Worm (Caenorhabditis elegans) whole organism, L4 larva: ENCODE results near the gene ostb-1.

Experiments used
- ceh-82 ChIP-seq: sonication (generic microtip); optimal IDR thresholded peaks from 2 replicates; lab custom pipeline; 2017; ENCODE audit warnings: missing biosample characterization, missing genetic modification characterization
- nhr-11 ChIP-seq: fragments of 150-350 bp; optimal IDR thresholded peaks from 2 replicates; lab custom pipeline; 2014; ENCODE audit warnings: missing biosample characterization, missing genetic modification characterization
- nhr-28 ChIP-seq: fragments of 150-350 bp; optimal IDR thresholded peaks from 2 replicates; lab custom pipeline; 2014; ENCODE audit warnings: missing biosample characterization, missing genetic modification characterization
- nhr-77 ChIP-seq: fragments of 150-350 bp; optimal IDR thresholded peaks from 2 replicates; lab custom pipeline; 2014; ENCODE audit warnings: missing biosample characterization, missing genetic modification characterization
- saeg-2 ChIP-seq: fragments of 200-800 bp; sonication (Bioruptor generic); IDR thresholded peaks from 2 replicates; pipeline ENCODE4 v1.3.6; 2022; ENCODE audit warnings: missing genetic modification reagents, missing genetic modification characterization, missing compliant biosample characterization
- unc-130 ChIP-seq: sonication (generic microtip); optimal IDR thresholded peaks from 2 replicates; lab custom pipeline; 2016; ENCODE audit warnings: missing genetic modification reagents, missing genetic modification characterization, missing compliant biosample characterization
- zfp-3 ChIP-seq: fragments of 200-800 bp; sonication (Bioruptor generic); conservative IDR thresholded peaks from 2 replicates; pipeline ENCODE4 v1.3.6; 2022; ENCODE audit warnings: missing genetic modification reagents, missing genetic modification characterization, missing compliant biosample characterization

DNA sequence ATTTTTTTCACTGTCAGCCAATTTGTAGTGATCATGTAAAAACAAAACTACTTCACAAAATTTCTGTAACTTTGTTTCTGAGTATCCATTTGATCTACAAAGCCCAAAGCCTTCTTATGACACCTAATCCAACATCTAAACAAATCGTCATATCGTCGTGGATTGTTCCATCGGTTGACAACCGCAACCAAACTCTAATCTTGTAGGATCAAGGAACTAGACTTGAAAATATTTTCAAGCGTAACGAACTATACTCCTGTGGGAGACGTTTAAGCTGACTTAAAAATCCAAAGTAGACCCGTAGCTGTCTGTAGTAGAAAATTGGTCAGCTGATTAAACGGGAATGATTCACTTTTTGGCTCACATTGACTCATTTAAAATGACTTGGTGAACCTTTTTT lies 34.7 kb upstream of the ostb-1 start:
- no peak for TF ChIP-seq nhr-11 (tag; lab: Kevin White, UChicago)
- TF ChIP-seq nhr-77 (tag; lab: Kevin White, UChicago): no peak
- no peak for TF ChIP-seq saeg-2 (GFP tag; lab: Robert Waterston, UW)
- no peak for TF ChIP-seq zfp-3 (GFP tag; lab: Robert Waterston, UW)
- TF ChIP-seq nhr-28 (tag; lab: Kevin White, UChicago): no peak
- TF ChIP-seq unc-130 (GFP tag; lab: Kevin White, UChicago): no peak
- no peak for TF ChIP-seq ceh-82 (tag; lab: Kevin White, UChicago)
